Worm (Caenorhabditis elegans): ENCODE data around the gene pitp-1.

pitp-1 gene

ce11 chrIII:3476245-3476644, 53.3 kb downstream of the pitp-1 start:
- TF ChIP-seq tlf-1 (GFP tag; optimal IDR thresholded peaks at IDR 0.05) (no peak), unc-130 (GFP tag; optimal IDR thresholded peaks at IDR 0.05) (peak; percentile 7), bed-2 (GFP tag; IDR thresholded peaks at IDR 0.05) (0 out of 2 replicates have a peak, but pooled peaks have one; percentile 8), snpc-3.4 (tag; optimal IDR thresholded peaks at IDR 0.05) (no peak), B0035.1 (tag; optimal IDR thresholded peaks at IDR 0.05) (no peak), ceh-100 (GFP tag; IDR thresholded peaks at IDR 0.05) (peak; percentile 86), ccch-3 (GFP tag; optimal IDR thresholded peaks at IDR 0.05) (peak; percentile 5), ZK185.1 (tag; optimal IDR thresholded peaks at IDR 0.05; ENCODE audit: poor library complexity, severe bottlenecking) (no peak), nfya-2 (GFP tag; IDR thresholded peaks at IDR 0.05) (no peak), F52B5.7 (tag; optimal IDR thresholded peaks at IDR 0.05) (no peak), dox-1 (GFP tag; IDR thresholded peaks at IDR 0.05) (no peak)

DNA sequence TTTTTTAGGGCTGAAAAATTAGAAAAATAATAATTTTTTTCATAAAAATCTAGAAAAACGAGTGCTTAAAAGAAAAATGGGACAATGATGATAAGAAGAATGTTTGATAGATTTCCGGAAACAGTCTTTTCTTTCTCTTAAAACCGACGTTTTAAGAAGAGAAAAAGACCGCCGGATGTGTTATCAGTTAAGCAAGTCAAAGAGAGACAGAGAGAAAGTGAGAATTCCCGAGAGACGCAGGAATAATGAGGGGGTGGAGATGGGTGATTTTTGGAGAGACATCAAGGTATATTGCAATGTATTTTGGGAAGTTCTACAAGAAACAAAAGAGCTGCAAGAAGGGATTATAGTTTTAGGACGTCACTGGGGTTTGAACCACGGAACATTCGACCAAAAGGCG, 54.1 kb downstream of the pitp-1 start, which contains the start of gene C34C12.9:
TSS of gene C34C12.9 (minus strand) at position 16 of the 400 bp plus-strand sequence.
- TF ChIP-seq Y56A3A.18 (GFP tag; IDR thresholded peaks at IDR 0.05): 0 out of 2 replicates have a peak, but pooled peaks have one; percentile 36
- TF ChIP-seq cebp-1 (GFP tag; IDR thresholded peaks at IDR 0.05): no peak
- TF ChIP-seq cebp-1 (tag; optimal IDR thresholded peaks at IDR 0.05): no peak
- TF ChIP-seq dox-1 (GFP tag; IDR thresholded peaks at IDR 0.05): peak; percentile 20; the same call in 1 of the 2 replicates
- TF ChIP-seq nhr-80 (tag; optimal IDR thresholded peaks at IDR 0.05): peak; percentile 54

- no peak for TF ChIP-seq pbrm-1 (GFP tag; IDR thresholded peaks at IDR 0.05)
- no peak for TF ChIP-seq ztf-26 (tag; optimal IDR thresholded peaks at IDR 0.05)
- no peak for TF ChIP-seq rcor-1 (GFP tag; IDR thresholded peaks at IDR 0.05)
- TF ChIP-seq F55B11.4 (tag; optimal IDR thresholded peaks at IDR 0.05; ENCODE audit: borderline replicate concordance, insufficient read depth): no peak
- TF ChIP-seq hmg-20 (GFP tag; IDR thresholded peaks at IDR 0.05): no peak
- no peak for TF ChIP-seq zim-3 (tag; optimal IDR thresholded peaks at IDR 0.05)
- no peak for TF ChIP-seq K12H6.12 (tag; optimal IDR thresholded peaks at IDR 0.05)
- no peak for TF ChIP-seq F22D6.2 (tag; optimal IDR thresholded peaks at IDR 0.05)
- TF ChIP-seq B0019.2 (GFP tag; conservative IDR thresholded peaks at IDR 0.05): no peak
- no peak for TF ChIP-seq die-1 (tag; optimal IDR thresholded peaks at IDR 0.05)
Observed at ce11 chrIII:3475014-3475413, 54.6 kb downstream of the pitp-1 start.

ce11 chrIII:3471403-3472053, 58.1 kb downstream of the pitp-1 start, which contains the start of gene rsu-1:
Gene rsu-1 (plus strand): TSS chrIII:3472003.
- TF ChIP-seq mcd-1 (GFP tag; IDR thresholded peaks at IDR 0.05): no peak
- no peak for TF ChIP-seq B0035.1 (tag; optimal IDR thresholded peaks at IDR 0.05)
- no peak for TF ChIP-seq pha-4 (tag; optimal IDR thresholded peaks at IDR 0.05)
- TF ChIP-seq let-607 (tag; optimal IDR thresholded peaks at IDR 0.05): no peak
- TF ChIP-seq nhr-90 (tag; optimal IDR thresholded peaks at IDR 0.05): no peak
- TF ChIP-seq sdz-38 (tag; optimal IDR thresholded peaks at IDR 0.05): no peak
- no peak for TF ChIP-seq madf-3 (GFP tag; IDR thresholded peaks at IDR 0.05)
- no peak for TF ChIP-seq bed-2 (GFP tag; IDR thresholded peaks at IDR 0.05)
- TF ChIP-seq let-526 (GFP tag; IDR thresholded peaks at IDR 0.05): no peak
- TF ChIP-seq xnd-1 (tag; optimal IDR thresholded peaks at IDR 0.05): no peak
- no peak for TF ChIP-seq ztf-18 (tag; optimal IDR thresholded peaks at IDR 0.05)
- TF ChIP-seq lin-35 (GFP tag; optimal IDR thresholded peaks at IDR 0.05): peak in 1 of 3 experiments; percentile 24
- TF ChIP-seq Y53F4B.3 (GFP tag; IDR thresholded peaks at IDR 0.05): no peak
- TF ChIP-seq cebp-1 (GFP tag; IDR thresholded peaks at IDR 0.05): no peak
- peak; percentile 56 for TF ChIP-seq cebp-1 (tag; optimal IDR thresholded peaks at IDR 0.05)
- no peak for TF ChIP-seq F57C9.4 (tag; optimal IDR thresholded peaks at IDR 0.05)
- no peak for TF ChIP-seq bed-1 (GFP tag; IDR thresholded peaks at IDR 0.05)
- TF ChIP-seq lag-1 (GFP tag; IDR thresholded peaks at IDR 0.05): no peak
- TF ChIP-seq Y79H2A.3 (GFP tag; conservative IDR thresholded peaks at IDR 0.05): no peak
- no peak for TF ChIP-seq Y67H2A.10 (GFP tag; conservative IDR thresholded peaks at IDR 0.05)
- no peak for TF ChIP-seq lir-1 (GFP tag; conservative IDR thresholded peaks at IDR 0.05)
- no peak for TF ChIP-seq B0019.2 (GFP tag; conservative IDR thresholded peaks at IDR 0.05)
- TF ChIP-seq ztf-25 (GFP tag; IDR thresholded peaks at IDR 0.05): no peak
- no peak for TF ChIP-seq F52B5.7 (tag; optimal IDR thresholded peaks at IDR 0.05)
